Worm (Caenorhabditis elegans) whole organism, L2 larva: ENCODE results near the gene let-4.

ENCODE experiments used
- C34F6.9 ChIP-seq: fragments of 150-350 bp; optimal IDR thresholded peaks from 2 replicates; lab custom pipeline; 2014; ENCODE audit warnings: missing biosample characterization, missing genetic modification characterization
- F13H6.1 ChIP-seq: sonication (generic microtip); optimal IDR thresholded peaks from 2 replicates; lab custom pipeline; 2016; ENCODE audit warnings: missing genetic modification characterization, missing compliant biosample characterization
- Y55F3AM.14 ChIP-seq: fragments of 200-800 bp; sonication (Bioruptor generic); optimal IDR thresholded peaks from 2 replicates; lab custom pipeline; 2018; ENCODE audit warnings: mild to moderate bottlenecking, missing genetic modification characterization, missing compliant biosample characterization
- ZK546.5 ChIP-seq: sonication (generic microtip); optimal IDR thresholded peaks from 2 replicates; lab custom pipeline; 2017; ENCODE audit warnings: missing biosample characterization, missing genetic modification characterization
- alr-1 ChIP-seq: fragments of 150-350 bp; optimal IDR thresholded peaks from 2 replicates; lab custom pipeline; 2014; ENCODE audit warnings: missing biosample characterization, missing genetic modification characterization
- ama-1 ChIP-seq: fragments of 150-350 bp; optimal IDR thresholded peaks from 2 replicates; lab custom pipeline; 2018; ENCODE audit warnings: inconsistent platforms
- blmp-1 ChIP-seq: sonication (generic microtip); optimal IDR thresholded peaks from 2 replicates; lab custom pipeline; 2017; ENCODE audit warnings: missing genetic modification characterization, mild to moderate bottlenecking, missing compliant biosample characterization, antibody characterized with exemption, moderate library complexity; ENCODE audit not compliant: insufficient read depth
- ceh-16 ChIP-seq: fragments of 150-350 bp; optimal IDR thresholded peaks from 2 replicates; lab custom pipeline; 2014; ENCODE audit warnings: missing biosample characterization, missing genetic modification characterization
- ceh-82 ChIP-seq: fragments of 150-350 bp; optimal IDR thresholded peaks from 2 replicates; lab custom pipeline; 2014; ENCODE audit warnings: missing biosample characterization, missing genetic modification characterization
- crh-2 ChIP-seq: sonication (generic microtip); optimal IDR thresholded peaks from 2 replicates; lab custom pipeline; 2017; ENCODE audit warnings: missing biosample characterization, missing genetic modification characterization
- egl-27 ChIP-seq: sonication (generic microtip); optimal IDR thresholded peaks from 3 replicates; lab custom pipeline; 2017; ENCODE audit warnings: missing biosample characterization, missing genetic modification reagents, missing genetic modification characterization
- fos-1 ChIP-seq: fragments of 150-350 bp; optimal IDR thresholded peaks from 2 replicates; lab custom pipeline; 2014; ENCODE audit warnings: missing biosample characterization, missing genetic modification characterization
- gmeb-1 ChIP-seq: fragments of 150-350 bp; optimal IDR thresholded peaks from 2 replicates; lab custom pipeline; 2014; ENCODE audit warnings: missing biosample characterization, missing genetic modification characterization
- lin-11 ChIP-seq: fragments of 150-350 bp; sonication (generic microtip); optimal IDR thresholded peaks from 2 replicates; lab custom pipeline; 2014; ENCODE audit warnings: missing biosample characterization, missing genetic modification characterization, inconsistent platforms, mixed read lengths
- lin-13 ChIP-seq: fragments of 150-350 bp; optimal IDR thresholded peaks from 2 replicates; lab custom pipeline; 2014; ENCODE audit warnings: missing biosample characterization, missing genetic modification reagents, missing genetic modification characterization
- lsy-2 ChIP-seq, 2 experiments: fragments of 150-350 bp in 1 of 2; sonication (generic microtip) in 1 of 2; optimal IDR thresholded peaks; 2 replicates each; lab custom pipeline; 2014 to 2017; ENCODE audit warnings: missing biosample characterization in 2 of 2, missing genetic modification characterization in 2 of 2
- mab-5 ChIP-seq: fragments of 150-350 bp; optimal IDR thresholded peaks from 2 replicates; lab custom pipeline; 2014; ENCODE audit warnings: missing biosample characterization, missing genetic modification characterization
- mbf-1 ChIP-seq: sonication (generic microtip); optimal IDR thresholded peaks from 2 replicates; lab custom pipeline; 2017; ENCODE audit warnings: missing biosample characterization, missing genetic modification characterization
- mdl-1 ChIP-seq, 2 experiments: fragments of 150-350 bp in 1 of 2; sonication (generic microtip) in 1 of 2; optimal IDR thresholded peaks; 2 replicates each; lab custom pipeline; 2017; ENCODE audit warnings: missing biosample characterization in 2 of 2, missing genetic modification characterization in 2 of 2
- nhr-10 ChIP-seq: sonication (generic microtip); optimal IDR thresholded peaks from 2 replicates; lab custom pipeline; 2017; ENCODE audit warnings: missing biosample characterization, missing genetic modification characterization
- nhr-11 ChIP-seq: fragments of 150-350 bp; optimal IDR thresholded peaks from 2 replicates; lab custom pipeline; 2014; ENCODE audit warnings: missing biosample characterization, missing genetic modification characterization
- nhr-12 ChIP-seq: fragments of 150-350 bp; optimal IDR thresholded peaks from 2 replicates; lab custom pipeline; 2014; ENCODE audit warnings: missing biosample characterization, missing genetic modification characterization
- nhr-129 ChIP-seq: fragments of 150-350 bp; optimal IDR thresholded peaks from 2 replicates; lab custom pipeline; 2014; ENCODE audit warnings: missing biosample characterization, missing genetic modification characterization
- nhr-21 ChIP-seq: fragments of 150-350 bp; optimal IDR thresholded peaks from 2 replicates; lab custom pipeline; 2014; ENCODE audit warnings: missing biosample characterization, missing genetic modification characterization
- nhr-23 ChIP-seq: fragments of 150-350 bp; optimal IDR thresholded peaks from 2 replicates; lab custom pipeline; 2014; ENCODE audit warnings: missing biosample characterization, missing genetic modification reagents, missing genetic modification characterization
- nhr-237 ChIP-seq: fragments of 150-350 bp; optimal IDR thresholded peaks from 2 replicates; lab custom pipeline; 2014; ENCODE audit warnings: missing biosample characterization, missing genetic modification characterization
- nhr-25 ChIP-seq: fragments of 150-350 bp; sonication (generic microtip); optimal IDR thresholded peaks from 3 replicates; lab custom pipeline; 2014; ENCODE audit warnings: missing biosample characterization, missing genetic modification characterization
- nhr-6 ChIP-seq: fragments of 150-350 bp; optimal IDR thresholded peaks from 2 replicates; lab custom pipeline; 2014; ENCODE audit warnings: missing biosample characterization, missing genetic modification characterization
- nhr-77 ChIP-seq: fragments of 150-350 bp; optimal IDR thresholded peaks from 2 replicates; lab custom pipeline; 2014; ENCODE audit warnings: missing biosample characterization, missing genetic modification characterization
- sem-4 ChIP-seq: fragments of 150-350 bp; optimal IDR thresholded peaks from 2 replicates; lab custom pipeline; 2014; ENCODE audit warnings: missing biosample characterization, missing genetic modification reagents, missing genetic modification characterization
- skn-1 ChIP-seq: sonication (generic microtip); optimal IDR thresholded peaks from 2 replicates; lab custom pipeline; 2017; ENCODE audit warnings: missing biosample characterization, missing genetic modification characterization
- sma-3 ChIP-seq: sonication (generic microtip); optimal IDR thresholded peaks from 2 replicates; lab custom pipeline; 2016; ENCODE audit warnings: missing genetic modification reagents, missing genetic modification characterization, missing compliant biosample characterization
- sma-9 ChIP-seq, 2 experiments: fragments of 150-350 bp in 1 of 2; sonication (generic microtip) in 1 of 2; optimal IDR thresholded peaks; 2 replicates each; lab custom pipeline; 2014 to 2016; ENCODE audit warnings: missing genetic modification characterization in 2 of 2, mild to moderate bottlenecking in 1 of 2, missing biosample characterization in 1 of 2, missing compliant biosample characterization in 1 of 2, missing genetic modification reagents in 1 of 2, moderate library complexity in 1 of 2
- snpc-4 ChIP-seq: fragments of 150-350 bp; optimal IDR thresholded peaks from 2 replicates; lab custom pipeline; 2014; ENCODE audit warnings: missing biosample characterization, missing genetic modification characterization
- unc-55 ChIP-seq: fragments of 150-350 bp; sonication (generic microtip); optimal IDR thresholded peaks from 3 replicates; lab custom pipeline; 2014; ENCODE audit warnings: missing biosample characterization, missing genetic modification reagents, missing genetic modification characterization
- unc-62 ChIP-seq: fragments of 150-350 bp; optimal IDR thresholded peaks from 2 replicates; lab custom pipeline; 2014; ENCODE audit warnings: missing biosample characterization, missing genetic modification reagents, missing genetic modification characterization
- zag-1 ChIP-seq: fragments of 150-350 bp; optimal IDR thresholded peaks from 2 replicates; lab custom pipeline; 2014; ENCODE audit warnings: missing biosample characterization, missing genetic modification characterization
- ztf-1 ChIP-seq: fragments of 200-800 bp; sonication (Bioruptor generic); conservative IDR thresholded peaks from 2 replicates; pipeline ENCODE4 v1.3.6; 2022; ENCODE audit warnings: missing genetic modification characterization, missing compliant biosample characterization
- ztf-11 ChIP-seq: sonication (generic microtip); optimal IDR thresholded peaks from 2 replicates; lab custom pipeline; 2017; ENCODE audit warnings: missing biosample characterization, missing genetic modification characterization
- ztf-4 ChIP-seq: fragments of 150-350 bp; optimal IDR thresholded peaks from 2 replicates; lab custom pipeline; 2014; ENCODE audit warnings: missing biosample characterization, missing genetic modification characterization

let-4 gene

DNA sequence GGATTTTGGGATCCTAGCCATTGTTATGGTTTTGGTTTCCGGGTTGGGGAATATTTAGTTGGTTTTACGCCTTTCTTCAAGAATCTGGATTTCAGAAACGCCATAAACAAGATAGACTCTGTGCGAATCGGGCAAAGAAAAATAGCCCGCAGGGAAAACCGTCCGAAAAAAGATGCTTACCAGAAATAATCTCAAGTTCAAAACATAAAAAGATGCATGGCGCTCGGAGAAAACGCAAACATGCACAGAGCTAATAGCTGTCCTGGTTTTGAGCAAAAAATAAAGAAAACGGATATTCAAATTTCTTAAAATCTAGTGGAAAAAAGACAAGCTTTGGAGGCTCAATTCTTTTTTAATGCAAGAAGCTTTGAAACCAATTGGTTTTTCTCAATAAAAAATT lies 21.5 kb downstream of the let-4 start, which contains the start of gene C44H4.6:
Gene C44H4.6, minus strand, starts transcription at position 101 of the 400 bp plus-strand sequence.
- TF ChIP-seq nhr-237 (tag; lab: Kevin White, UChicago) (no peak), mbf-1 (no peak), zag-1 (no peak), nhr-10 (tag; lab: Kevin White, UChicago) (no peak), lin-13 (no peak), ceh-82 (tag; lab: Kevin White, UChicago) (no peak), sma-3 (GFP tag; lab: Kevin White, UChicago) (no peak)

DNA sequence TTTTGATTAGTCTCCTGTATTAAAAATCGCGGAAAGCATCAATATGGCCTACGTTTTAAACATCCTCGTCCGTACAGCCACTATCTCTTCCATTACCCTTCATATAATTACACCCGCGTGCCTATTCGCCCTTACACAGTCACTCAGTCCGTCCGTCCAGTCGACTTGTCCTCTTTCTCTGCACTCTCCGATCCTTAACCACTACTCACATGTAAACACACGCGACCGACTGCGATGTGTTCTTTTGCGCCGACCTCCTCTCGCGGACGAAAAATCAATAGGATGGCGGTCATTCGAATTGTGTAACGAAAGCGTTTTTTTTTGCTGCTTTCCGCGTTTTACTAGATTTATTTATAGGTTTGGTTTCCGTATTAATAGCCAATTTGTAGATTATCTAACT lies 24.9 kb downstream of the let-4 start, which contains the start of gene eor-2:
Gene eor-2, plus strand, starts transcription at position 342 of the 400 bp plus-strand sequence.
- TF ChIP-seq nhr-77 (tag; lab: Kevin White, UChicago), result no peak
- TF ChIP-seq nhr-129 (tag; lab: Kevin White, UChicago), result peak; percentile 85
- TF ChIP-seq C34F6.9 (tag; lab: Kevin White, UChicago), result peak; percentile 81
- peak in 1 of 2 experiments; percentile 70 for TF ChIP-seq lsy-2 (tag; optimal IDR thresholded peaks at IDR 0.05; lab: Kevin White, UChicago)
- TF ChIP-seq sma-9 (GFP tag; optimal IDR thresholded peaks at IDR 0.05; lab: Kevin White, UChicago), result peak; percentile 86
- TF ChIP-seq sma-9 (tag; optimal IDR thresholded peaks at IDR 0.05; lab: Kevin White, UChicago), result no peak
- TF ChIP-seq ztf-1 (GFP tag; lab: Robert Waterston, UW), result no peak
- TF ChIP-seq crh-2 (tag; lab: Kevin White, UChicago), result peak; percentile 87
- peak; percentile 65 for TF ChIP-seq ceh-16 (tag; lab: Kevin White, UChicago)
- TF ChIP-seq sma-3 (GFP tag; lab: Kevin White, UChicago), result peak; percentile 72
- TF ChIP-seq lin-11 (tag; lab: Kevin White, UChicago), result peak; percentile 30
- TF ChIP-seq F13H6.1, result peak; percentile 83
- TF ChIP-seq nhr-6 (tag; lab: Kevin White, UChicago), result peak; percentile 28
- peak; percentile 13 for TF ChIP-seq mab-5 (tag; lab: Kevin White, UChicago)
- TF ChIP-seq unc-55 (GFP tag; lab: Kevin White, UChicago), result peak; percentile 45
- peak; percentile 88 for TF ChIP-seq fos-1 (tag; lab: Kevin White, UChicago)
- TF ChIP-seq gmeb-1, result peak; percentile 60
- TF ChIP-seq blmp-1 (tag; lab: Kevin White, UChicago), result peak; percentile 40
- peak; percentile 77 for TF ChIP-seq snpc-4 (tag; lab: Kevin White, UChicago)
- peak; percentile 63 for TF ChIP-seq lin-13
- TF ChIP-seq egl-27, result peak; percentile 76
- TF ChIP-seq nhr-23 (tag; lab: Kevin White, UChicago), result no peak
- TF ChIP-seq mdl-1 (tag; optimal IDR thresholded peaks at IDR 0.05; lab: Kevin White, UChicago), result peak; percentile 63 to 94
- peak; percentile 79 for TF ChIP-seq nhr-25
- no peak for TF ChIP-seq ama-1 (lab: Kevin White, UChicago)
- TF ChIP-seq nhr-11 (tag; lab: Kevin White, UChicago), result no peak
- peak; percentile 15 for TF ChIP-seq zag-1
- TF ChIP-seq nhr-12, result no peak
- no peak for TF ChIP-seq unc-62 (GFP tag; lab: Kevin White, UChicago)
- TF ChIP-seq ztf-4 (tag; lab: Kevin White, UChicago), result peak; percentile 30
- TF ChIP-seq nhr-21 (tag; lab: Kevin White, UChicago), result peak; percentile 80
- TF ChIP-seq sem-4 (tag; lab: Kevin White, UChicago), result peak; percentile 43

DNA sequence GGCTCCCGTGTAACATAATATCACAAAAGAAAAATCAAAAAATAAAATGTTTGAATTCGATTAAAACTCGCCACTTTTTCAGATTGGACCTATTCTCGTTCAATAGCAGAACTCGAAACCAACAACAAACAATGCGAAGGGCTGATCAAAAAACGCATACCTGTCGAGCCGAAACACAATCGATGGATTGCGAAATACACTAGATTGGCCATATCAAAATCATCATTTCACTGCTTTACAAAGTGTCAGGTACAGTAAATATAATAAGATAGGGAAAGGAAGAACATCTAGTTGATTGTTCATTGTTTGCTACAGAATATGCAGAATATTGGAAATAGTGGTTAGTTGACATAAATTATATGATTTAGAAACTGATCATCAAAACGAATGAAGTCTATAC lies 30.0 kb downstream of the let-4 start:
- TF ChIP-seq skn-1 (tag; lab: Kevin White, UChicago) (no peak), Y55F3AM.14 (GFP tag; lab: Kevin White, UChicago) (no peak), mdl-1 (tag; optimal IDR thresholded peaks at IDR 0.05; lab: Kevin White, UChicago) (no peak), ZK546.5 (tag; lab: Kevin White, UChicago) (no peak), lin-13 (no peak), alr-1 (tag; lab: Kevin White, UChicago) (no peak), unc-55 (GFP tag; lab: Kevin White, UChicago) (no peak), gmeb-1 (no peak), ama-1 (lab: Kevin White, UChicago) (no peak), egl-27 (no peak), snpc-4 (tag; lab: Kevin White, UChicago) (no peak), nhr-23 (tag; lab: Kevin White, UChicago) (no peak), ztf-11 (tag; lab: Kevin White, UChicago) (no peak), nhr-25 (no peak), ztf-4 (tag; lab: Kevin White, UChicago) (no peak), sma-9 (GFP tag; optimal IDR thresholded peaks at IDR 0.05; lab: Kevin White, UChicago) (no peak), sma-9 (tag; optimal IDR thresholded peaks at IDR 0.05; lab: Kevin White, UChicago) (no peak), sma-3 (GFP tag; lab: Kevin White, UChicago) (no peak), C34F6.9 (tag; lab: Kevin White, UChicago) (no peak)
